Fruit fly (Drosophila melanogaster): ENCODE measurements around the gene Slc45-1.

Gene Slc45-1

dm6 chr3L:9208704-9209405 is at the start of gene Slc45-1:
Gene Slc45-1, minus strand, starts transcription at chr3L:9208853.
- TF ChIP-seq psq (optimal IDR thresholded peaks at IDR 0.05) = no peak
- TF ChIP-seq EcR (GFP tag; optimal IDR thresholded peaks at IDR 0.05) = no peak
- peak; percentile 19 for TF ChIP-seq Dll (optimal IDR thresholded peaks at IDR 0.05)

dm6 chr3L:9255172-9255571 is 46.5 kb upstream of the Slc45-1 start:
- no peak for TF ChIP-seq Dll (optimal IDR thresholded peaks at IDR 0.05)
- no peak for TF ChIP-seq usp (GFP tag; optimal IDR thresholded peaks at IDR 0.05)
- no peak for TF ChIP-seq CG8478 (optimal IDR thresholded peaks at IDR 0.05)
- TF ChIP-seq psq (optimal IDR thresholded peaks at IDR 0.05) = no peak
- no peak for TF ChIP-seq EcR (GFP tag; optimal IDR thresholded peaks at IDR 0.05)
- TF ChIP-seq pan (optimal IDR thresholded peaks at IDR 0.05) = no peak

dm6 chr3L:9251678-9252077 is 43.0 kb upstream of the Slc45-1 start, which contains the start of gene GluRIB:
Gene GluRIB, plus strand, starts transcription at chr3L:9251978.
- TF ChIP-seq CG8478 (optimal IDR thresholded peaks at IDR 0.05) (no peak), pan (optimal IDR thresholded peaks at IDR 0.05) (no peak), psq (optimal IDR thresholded peaks at IDR 0.05) (no peak), usp (GFP tag; optimal IDR thresholded peaks at IDR 0.05) (no peak), EcR (GFP tag; optimal IDR thresholded peaks at IDR 0.05) (no peak), Dll (optimal IDR thresholded peaks at IDR 0.05) (no peak)

dm6 chr3L:9249925-9250324 is 41.3 kb upstream of the Slc45-1 start, which contains the start of gene CG4477:
Gene CG4477, plus strand, starts transcription at chr3L:9250225.
- TF ChIP-seq pan (optimal IDR thresholded peaks at IDR 0.05) (no peak), psq (optimal IDR thresholded peaks at IDR 0.05) (no peak), usp (GFP tag; optimal IDR thresholded peaks at IDR 0.05) (no peak), CG8478 (optimal IDR thresholded peaks at IDR 0.05) (no peak), Dll (optimal IDR thresholded peaks at IDR 0.05) (no peak), EcR (GFP tag; optimal IDR thresholded peaks at IDR 0.05) (no peak)

dm6 chr3L:9236548-9236947 is 27.9 kb upstream of the Slc45-1 start, which contains the start of gene CG4483:
Gene CG4483, minus strand, starts transcription at chr3L:9236648.
- TF ChIP-seq EcR (GFP tag; optimal IDR thresholded peaks at IDR 0.05) (no peak), usp (GFP tag; optimal IDR thresholded peaks at IDR 0.05) (no peak), Dll (optimal IDR thresholded peaks at IDR 0.05) (no peak), CG8478 (optimal IDR thresholded peaks at IDR 0.05) (no peak), psq (optimal IDR thresholded peaks at IDR 0.05) (no peak), pan (optimal IDR thresholded peaks at IDR 0.05) (no peak)

- TF ChIP-seq CG8478 (optimal IDR thresholded peaks at IDR 0.05) (no peak), Dll (optimal IDR thresholded peaks at IDR 0.05) (no peak), EcR (GFP tag; optimal IDR thresholded peaks at IDR 0.05) (no peak)
Observed at dm6 chr3L:9211302-9211930, 2.8 kb upstream of the Slc45-1 start, which contains the start of gene CG4476. Gene CG4476, plus strand, starts transcription at chr3L:9211880.

- TF ChIP-seq CG8478 (optimal IDR thresholded peaks at IDR 0.05) (no peak), psq (optimal IDR thresholded peaks at IDR 0.05) (no peak), Dll (optimal IDR thresholded peaks at IDR 0.05) (no peak), EcR (GFP tag; optimal IDR thresholded peaks at IDR 0.05) (no peak), pan (optimal IDR thresholded peaks at IDR 0.05) (no peak), usp (GFP tag; optimal IDR thresholded peaks at IDR 0.05) (no peak)
Observed at dm6 chr3L:9209665-9210064, 1.0 kb upstream of the Slc45-1 start.

- no peak for TF ChIP-seq Dll (optimal IDR thresholded peaks at IDR 0.05)
- TF ChIP-seq pan (optimal IDR thresholded peaks at IDR 0.05) = no peak
- TF ChIP-seq usp (GFP tag; optimal IDR thresholded peaks at IDR 0.05) = no peak
- no peak for TF ChIP-seq psq (optimal IDR thresholded peaks at IDR 0.05)
- no peak for TF ChIP-seq CG8478 (optimal IDR thresholded peaks at IDR 0.05)
- no peak for TF ChIP-seq EcR (GFP tag; optimal IDR thresholded peaks at IDR 0.05)
Observed at dm6 chr3L:9193003-9193402, 15.7 kb downstream of the Slc45-1 start.

- TF ChIP-seq Dll (optimal IDR thresholded peaks at IDR 0.05) (no peak), EcR (GFP tag; optimal IDR thresholded peaks at IDR 0.05) (no peak), psq (optimal IDR thresholded peaks at IDR 0.05) (no peak), CG8478 (optimal IDR thresholded peaks at IDR 0.05) (no peak), usp (GFP tag; optimal IDR thresholded peaks at IDR 0.05) (no peak), pan (optimal IDR thresholded peaks at IDR 0.05) (no peak)
Observed at dm6 chr3L:9188622-9189021, 20.0 kb downstream of the Slc45-1 start.

- TF ChIP-seq usp (GFP tag; optimal IDR thresholded peaks at IDR 0.05) (no peak), CG8478 (optimal IDR thresholded peaks at IDR 0.05) (no peak)
Observed at dm6 chr3L:9182053-9182572, 26.5 kb downstream of the Slc45-1 start, which contains the start of gene Rdl. Gene Rdl, minus strand, starts transcription at chr3L:9182149.
